Worm (Caenorhabditis elegans): ENCODE measurements around the gene wago-4.

ce11 chrII:12904174-12904573 is 15.2 kb upstream of the wago-4 start, which contains the start of gene clec-66:
- no peak for TF ChIP-seq blmp-1 (tag; optimal IDR thresholded peaks at IDR 0.05; ENCODE audit: insufficient read depth)
- no peak for TF ChIP-seq ztf-4 (tag; optimal IDR thresholded peaks at IDR 0.05)
- no peak for TF ChIP-seq elt-3 (tag; optimal IDR thresholded peaks at IDR 0.05)
- TF ChIP-seq nhr-10 (tag; optimal IDR thresholded peaks at IDR 0.05): no peak
- TF ChIP-seq R02D3.7 (tag; optimal IDR thresholded peaks at IDR 0.05): no peak
- TF ChIP-seq F13H6.1 (tag; optimal IDR thresholded peaks at IDR 0.05): no peak
- TF ChIP-seq ama-1 (optimal IDR thresholded peaks at IDR 0.05): no peak
- TF ChIP-seq mbf-1 (tag; optimal IDR thresholded peaks at IDR 0.05): no peak
